Worm (Caenorhabditis elegans): ENCODE results near the gene sre-56.

sre-56 gene

DNA sequence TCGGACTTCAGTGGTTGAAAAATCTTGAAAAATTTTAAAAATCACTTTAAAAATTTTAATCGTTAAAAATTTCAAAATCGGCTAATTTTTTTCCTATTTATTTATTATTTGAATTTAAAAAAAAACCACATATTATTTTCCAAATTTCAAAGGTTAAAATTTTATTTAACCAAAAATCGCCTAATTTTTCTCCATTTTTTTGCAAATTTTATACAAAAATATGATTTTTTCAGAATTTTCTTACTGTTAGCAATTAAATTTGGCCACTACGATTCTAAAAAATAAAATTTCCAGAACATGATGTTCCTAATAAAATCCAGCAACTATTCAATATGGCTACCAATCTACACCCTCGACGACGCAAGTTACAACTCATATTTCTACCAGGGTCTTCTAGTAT lies 8.4 kb downstream of the sre-56 start, which contains the start of gene sre-54:
sre-54 (plus strand) TSS at position 301 of the 400 bp plus-strand sequence.
- TF ChIP-seq unc-62 (GFP tag; optimal IDR thresholded peaks at IDR 0.05): no peak

DNA sequence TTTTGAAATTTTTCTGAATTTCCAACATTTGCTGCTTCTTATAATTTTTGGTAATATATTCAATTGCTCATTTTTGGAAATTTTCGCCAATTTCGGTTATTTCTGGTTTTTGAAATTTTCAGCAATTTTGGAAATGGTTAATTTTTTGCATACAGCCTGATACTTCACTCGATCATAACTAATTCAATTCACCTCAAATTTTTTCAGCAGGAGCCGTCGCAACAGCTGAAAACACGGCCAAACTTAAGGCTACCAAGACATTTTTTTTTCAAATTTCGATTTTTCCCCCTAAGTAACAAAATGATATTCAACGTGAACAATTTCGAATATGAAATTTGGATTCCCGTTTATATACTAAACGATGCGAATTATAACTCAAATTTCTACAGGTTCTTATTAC lies 11.2 kb downstream of the sre-56 start, which contains the start of gene sre-52:
sre-52 (plus strand) TSS at position 301 of the 400 bp plus-strand sequence.
- TF ChIP-seq unc-62 (GFP tag; optimal IDR thresholded peaks at IDR 0.05): no peak

ce11 chrII:12339152-12339551 lies 14.9 kb downstream of the sre-56 start:
- no peak for TF ChIP-seq unc-62 (GFP tag; optimal IDR thresholded peaks at IDR 0.05)

ce11 chrII:12339644-12340043 lies 15.4 kb downstream of the sre-56 start, which contains the start of gene sop-2:
sop-2 (plus strand) TSS chrII:12339944.
- TF ChIP-seq unc-62 (GFP tag; optimal IDR thresholded peaks at IDR 0.05): no peak

ce11 chrII:12341566-12342223 lies 17.4 kb downstream of the sre-56 start:
- no peak for TF ChIP-seq unc-62 (GFP tag; optimal IDR thresholded peaks at IDR 0.05)

DNA sequence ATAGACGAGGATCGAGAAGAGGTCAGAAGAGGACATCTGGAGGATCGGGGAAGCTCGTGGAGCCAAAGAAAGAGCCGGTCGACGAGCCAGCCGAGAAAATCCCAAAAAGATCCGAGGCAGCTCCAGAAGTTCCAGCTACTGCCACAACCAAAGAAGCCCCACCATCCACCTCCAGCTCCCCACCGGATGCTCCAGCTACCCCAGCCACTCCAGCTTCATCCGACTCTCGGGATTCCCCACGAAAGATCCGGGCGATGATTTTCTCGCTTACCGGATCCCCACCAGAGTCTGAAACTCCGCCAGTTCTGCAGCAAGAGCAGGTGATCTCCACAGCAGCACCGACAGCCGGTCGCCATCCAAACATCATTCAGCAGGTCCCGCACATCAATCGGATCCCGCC lies 18.7 kb downstream of the sre-56 start:
- no peak for TF ChIP-seq unc-62 (GFP tag; optimal IDR thresholded peaks at IDR 0.05)

DNA sequence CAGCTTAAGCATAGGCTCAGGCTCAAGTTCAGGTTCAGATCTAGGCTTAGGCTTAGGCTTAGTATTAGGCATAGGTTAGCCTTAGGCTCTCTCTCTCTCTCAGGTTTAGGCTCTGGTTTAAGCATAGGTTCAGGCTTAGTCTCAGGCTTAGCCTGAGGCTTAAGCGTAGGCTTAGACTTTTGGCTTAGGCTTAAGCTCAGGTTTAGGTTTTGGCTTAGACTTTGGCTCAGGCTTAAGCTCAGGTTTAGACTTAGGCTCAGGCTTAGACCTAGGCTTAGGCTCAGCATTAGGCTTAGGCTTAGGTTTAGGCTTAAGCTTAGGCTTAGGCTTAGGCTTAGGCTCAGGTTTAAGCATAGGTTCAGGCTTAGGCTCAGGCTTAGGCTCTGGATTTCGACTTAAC lies 19.5 kb downstream of the sre-56 start:
- TF ChIP-seq unc-62 (GFP tag; optimal IDR thresholded peaks at IDR 0.05): no peak

DNA sequence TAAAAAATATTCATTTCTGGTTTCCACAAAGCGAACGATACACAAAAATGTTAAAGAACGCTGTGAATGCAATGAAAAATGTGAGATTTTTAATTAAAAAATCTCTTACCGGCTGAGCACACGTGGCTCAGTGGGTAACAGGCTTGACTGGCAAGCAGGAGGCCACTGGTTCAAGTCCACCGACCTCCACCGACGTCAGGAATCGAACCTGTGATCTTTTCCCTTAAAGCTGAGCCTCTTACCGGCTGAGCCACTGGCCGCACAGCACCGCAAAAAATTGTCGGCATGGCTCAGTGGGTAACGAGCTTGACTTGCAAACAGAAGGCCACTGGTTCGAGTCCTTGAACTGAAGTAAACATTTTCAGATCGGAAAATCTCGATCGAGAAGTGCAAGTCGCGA lies 20.5 kb downstream of the sre-56 start, which contains the start of gene C44C11.6:
C44C11.6 (plus strand) TSS at position 23 of the 400 bp plus-strand sequence.
- TF ChIP-seq unc-62 (GFP tag; optimal IDR thresholded peaks at IDR 0.05): no peak

DNA sequence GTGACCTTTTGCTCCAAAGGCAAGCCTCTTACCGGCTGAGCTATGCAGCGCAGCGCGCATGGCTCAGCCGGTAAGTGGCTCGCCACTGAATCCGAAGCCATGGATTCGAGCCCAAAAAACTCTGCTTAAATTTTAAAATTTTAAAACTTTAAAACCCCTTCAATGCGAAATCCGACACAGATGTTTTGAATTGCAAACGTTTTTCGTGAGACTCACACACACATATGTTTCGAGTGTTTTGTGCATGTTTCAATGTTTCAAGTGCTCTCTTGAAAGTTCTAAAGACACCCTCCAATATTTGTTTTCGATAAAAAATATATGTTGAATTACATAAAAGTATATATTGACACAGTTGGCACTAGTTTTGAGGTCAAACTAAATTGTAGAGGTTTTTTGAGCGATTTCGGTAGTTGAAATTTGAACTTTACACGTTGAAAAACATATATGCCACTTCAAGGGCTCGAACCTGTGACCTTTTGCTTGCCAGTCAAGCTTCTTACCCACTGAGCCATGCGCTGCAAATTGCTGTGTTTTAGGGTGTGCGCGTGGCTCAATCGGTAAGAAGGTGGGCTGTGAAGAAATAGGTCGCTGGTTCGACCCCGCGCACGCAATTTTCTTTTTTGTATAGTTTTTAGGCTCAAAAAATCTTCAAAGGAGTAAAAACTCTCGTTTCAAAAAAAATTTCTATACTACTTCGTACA lies 22.2 kb downstream of the sre-56 start:
- no peak for TF ChIP-seq unc-62 (GFP tag; optimal IDR thresholded peaks at IDR 0.05)

DNA sequence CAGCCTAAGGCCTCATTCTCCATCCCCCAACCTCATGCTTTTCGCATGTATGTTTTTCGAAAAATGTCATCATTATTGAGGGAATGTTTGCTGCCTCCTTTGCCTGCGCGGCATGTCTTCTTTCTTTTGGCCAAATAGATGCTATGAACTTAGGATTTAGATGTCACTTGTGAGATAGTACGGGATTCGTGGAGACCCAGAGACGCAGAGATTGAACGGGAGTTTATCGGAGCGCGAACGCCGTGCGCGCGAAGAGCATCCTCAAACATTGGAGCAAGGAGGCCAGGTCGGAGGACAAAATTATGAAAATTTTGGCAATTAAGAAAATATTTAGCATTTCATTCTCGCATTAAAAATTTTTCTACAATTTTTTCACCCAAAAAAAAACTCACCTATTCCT lies 24.7 kb downstream of the sre-56 start:
- no peak for TF ChIP-seq unc-62 (GFP tag; optimal IDR thresholded peaks at IDR 0.05)

DNA sequence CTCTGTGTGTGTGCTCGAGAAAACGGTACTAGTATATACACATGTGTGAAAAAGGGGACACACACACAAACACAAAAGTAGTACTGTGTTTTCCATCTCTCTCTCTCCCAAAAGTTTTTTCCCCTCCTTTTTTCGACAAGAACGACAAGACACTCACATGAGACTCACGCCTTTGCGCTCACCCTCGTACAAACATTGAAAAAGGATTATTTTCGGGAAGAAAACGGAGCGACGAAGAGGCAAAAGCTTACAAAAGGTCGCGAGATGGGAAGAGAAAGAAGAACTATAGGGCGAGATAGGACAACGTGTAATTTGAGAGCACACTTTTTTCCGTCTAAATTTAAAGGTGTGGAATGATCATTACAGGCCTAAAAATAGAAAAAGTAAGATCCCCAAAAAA lies 25.6 kb downstream of the sre-56 start:
- TF ChIP-seq unc-62 (GFP tag; optimal IDR thresholded peaks at IDR 0.05): no peak

DNA sequence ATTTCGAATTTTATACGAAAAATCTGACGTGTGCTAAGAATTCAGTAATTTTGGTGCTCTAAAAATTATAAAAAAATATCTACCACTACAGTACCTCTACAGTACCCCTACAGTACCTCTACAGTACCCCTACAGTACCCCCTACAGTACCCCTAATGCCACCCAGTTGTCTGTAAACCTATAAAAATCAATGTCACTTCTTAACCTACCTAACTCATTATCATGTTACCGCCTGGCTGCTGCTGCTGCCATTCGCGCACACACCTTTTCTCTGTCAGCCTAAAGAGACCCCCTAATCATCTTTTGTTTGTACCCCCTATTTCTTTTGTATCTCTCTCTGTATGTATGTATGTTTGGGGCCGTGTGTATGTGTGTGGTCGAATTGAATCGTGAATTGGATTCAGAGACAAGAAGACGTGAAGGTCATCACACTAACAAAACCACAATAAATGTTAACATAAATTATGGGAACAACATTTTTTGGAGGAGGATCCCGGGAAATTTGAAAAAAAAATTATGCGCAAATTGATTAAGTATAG lies 26.5 kb downstream of the sre-56 start:
- TF ChIP-seq unc-62 (GFP tag; optimal IDR thresholded peaks at IDR 0.05): no peak

- TF ChIP-seq unc-62 (GFP tag; optimal IDR thresholded peaks at IDR 0.05): no peak
These were observed 27.9 kb downstream of the sre-56 start, which contains the start of gene ras-1 for ce11 chrII:12352115-12352514. ras-1 (minus strand) TSS chrII:12352243.

- TF ChIP-seq unc-62 (GFP tag; optimal IDR thresholded peaks at IDR 0.05): no peak
These were observed 28.8 kb downstream of the sre-56 start for ce11 chrII:12353104-12353503.

DNA sequence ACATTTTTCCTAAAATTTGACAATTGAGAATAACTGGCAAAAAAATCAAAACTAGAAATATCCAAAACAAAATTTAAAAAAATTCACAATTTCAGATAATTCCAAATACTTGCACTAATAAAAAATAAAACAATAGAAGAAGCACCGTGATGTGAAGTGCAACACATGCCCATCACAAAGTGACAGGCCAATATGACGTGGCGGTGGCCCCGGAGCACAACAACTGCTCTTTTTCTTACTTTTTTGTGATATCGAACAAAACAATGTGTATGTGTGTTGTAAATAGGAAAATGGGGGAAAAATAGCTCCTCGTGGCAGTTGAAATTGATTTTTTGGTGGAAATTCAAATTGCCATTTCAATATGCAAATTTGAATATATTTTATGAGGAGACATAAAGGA lies 29.6 kb downstream of the sre-56 start:
- no peak for TF ChIP-seq unc-62 (GFP tag; optimal IDR thresholded peaks at IDR 0.05)

DNA sequence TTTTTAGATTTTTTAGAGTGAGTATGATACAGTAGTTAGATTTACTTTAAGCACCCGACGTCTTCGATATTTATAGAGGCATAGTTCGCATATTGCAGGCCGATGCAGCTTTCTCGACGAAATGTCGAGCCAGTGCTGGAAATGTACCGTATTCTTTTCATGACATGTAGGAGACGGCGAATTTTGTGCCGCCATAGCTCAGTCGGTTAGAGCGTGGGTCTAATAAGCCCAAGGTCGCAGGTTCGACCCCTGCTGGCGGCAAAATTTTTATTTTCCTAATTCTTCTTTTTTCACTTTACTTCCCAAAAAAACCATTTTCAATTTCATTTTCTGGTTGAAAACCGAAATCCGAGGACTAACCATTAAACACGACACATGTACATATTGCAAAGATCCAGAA lies 38.0 kb downstream of the sre-56 start:
- no peak for TF ChIP-seq unc-62 (GFP tag; optimal IDR thresholded peaks at IDR 0.05)

- TF ChIP-seq unc-62 (GFP tag; optimal IDR thresholded peaks at IDR 0.05): no peak
These were observed 44.9 kb downstream of the sre-56 start for ce11 chrII:12369202-12369601.

Measured in whole organism, dauer.